Fruit fly (Drosophila melanogaster) whole organism: ENCODE measurements around the gene CG15404.
"Not testable (repeated sequence)": the region's sequence is repeated elsewhere in the genome, so short reads cannot be mapped to it uniquely, and the experiment has no call there.

Experiments used
- psq ChIP-seq: fragments of >200 bp; optimal IDR thresholded peaks from 2 replicates; lab custom pipeline; 2017
- usp ChIP-seq: fragments of >200 bp; optimal IDR thresholded peaks from 2 replicates; lab custom pipeline; 2017; ENCODE audit warnings: missing biosample characterization, missing genetic modification characterization, mixed read lengths

DNA sequence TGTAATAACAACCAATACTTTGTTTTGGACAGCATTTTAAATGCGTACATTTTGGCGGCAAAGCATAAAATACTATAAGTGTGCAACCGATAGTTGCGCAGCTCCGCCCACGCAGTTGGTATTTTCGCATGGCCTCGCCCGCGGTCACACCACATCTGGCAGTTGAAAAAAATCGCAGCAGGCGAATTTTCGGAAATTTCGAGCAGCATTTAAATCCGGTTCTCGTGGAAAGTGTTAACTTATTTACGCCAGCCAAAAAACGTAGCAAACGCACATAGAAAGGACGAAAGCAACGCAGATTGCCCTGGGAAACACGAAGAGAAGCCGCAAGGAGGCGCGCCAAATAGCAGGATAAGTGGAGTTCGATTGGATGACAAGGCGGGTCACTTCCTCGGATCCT lies 10.3 kb upstream of the CG15404 start, which contains the start of gene Hydr2:
- not testable (repeated sequence) for TF ChIP-seq psq (lab: Kevin White, UChicago); usp
